Worm (Caenorhabditis elegans) whole organism, L4/young adult: ENCODE data around the gene B0252.11.

Experiments
- W03F9.2 ChIP-seq: fragments of 150-350 bp; optimal IDR thresholded peaks from 2 replicates; lab custom pipeline; 2014; ENCODE audit warnings: missing biosample characterization, missing genetic modification characterization
- him-1 ChIP-seq: sonication (generic microtip); optimal IDR thresholded peaks from 2 replicates; lab custom pipeline; 2016; ENCODE audit warnings: missing genotype, missing genetic modification reagents, missing genetic modification characterization, missing compliant biosample characterization

ce11 chrII:6939873-6940272 is 22.3 kb upstream of the B0252.11 start:
- TF ChIP-seq him-1 (tag; lab: Kevin White, UChicago) (no peak), W03F9.2 (tag; lab: Kevin White, UChicago) (no peak)
